Worm (Caenorhabditis elegans): ENCODE results near the gene C40C9.4.

Gene C40C9.4

ce11 chrX:13650799-13651198 is at the start of gene C40C9.4:
TSS of gene C40C9.4 (plus strand) at chrX:13651099.
- TF ChIP-seq nhr-129 (tag; optimal IDR thresholded peaks at IDR 0.05) (no peak), sma-9 (GFP tag; optimal IDR thresholded peaks at IDR 0.05) (no peak), sma-9 (tag; optimal IDR thresholded peaks at IDR 0.05) (no peak), lin-39 (tag; optimal IDR thresholded peaks at IDR 0.05) (no peak), nhr-237 (tag; optimal IDR thresholded peaks at IDR 0.05) (no peak), egl-27 (tag; optimal IDR thresholded peaks at IDR 0.05) (no peak), R02D3.7 (tag; optimal IDR thresholded peaks at IDR 0.05) (no peak), nhr-25 (tag; optimal IDR thresholded peaks at IDR 0.05) (no peak), mab-5 (tag; optimal IDR thresholded peaks at IDR 0.05) (no peak), peb-1 (tag; optimal IDR thresholded peaks at IDR 0.05) (no peak), Y55F3AM.14 (GFP tag; optimal IDR thresholded peaks at IDR 0.05) (no peak), sem-4 (tag; optimal IDR thresholded peaks at IDR 0.05) (no peak), zag-1 (tag; optimal IDR thresholded peaks at IDR 0.05) (no peak), ceh-82 (tag; optimal IDR thresholded peaks at IDR 0.05) (no peak), skn-1 (tag; optimal IDR thresholded peaks at IDR 0.05) (no peak), sma-3 (GFP tag; optimal IDR thresholded peaks at IDR 0.05) (no peak), nhr-12 (tag; optimal IDR thresholded peaks at IDR 0.05) (no peak), nhr-11 (tag; optimal IDR thresholded peaks at IDR 0.05) (no peak), ceh-16 (tag; optimal IDR thresholded peaks at IDR 0.05) (no peak), aly-2 (tag; optimal IDR thresholded peaks at IDR 0.05) (no peak), snpc-4 (tag; optimal IDR thresholded peaks at IDR 0.05) (no peak)

- no peak for TF ChIP-seq nhr-23 (tag; optimal IDR thresholded peaks at IDR 0.05)
- TF ChIP-seq mdl-1 (tag; optimal IDR thresholded peaks at IDR 0.05): no peak
- no peak for TF ChIP-seq nhr-77 (tag; optimal IDR thresholded peaks at IDR 0.05)
- TF ChIP-seq mbf-1 (tag; optimal IDR thresholded peaks at IDR 0.05): no peak
- no peak for TF ChIP-seq nhr-237 (tag; optimal IDR thresholded peaks at IDR 0.05)
- no peak for TF ChIP-seq dmd-4 (tag; optimal IDR thresholded peaks at IDR 0.05)
- no peak for TF ChIP-seq lin-39 (tag; optimal IDR thresholded peaks at IDR 0.05)
- no peak for TF ChIP-seq ztf-11 (tag; optimal IDR thresholded peaks at IDR 0.05)
- TF ChIP-seq elt-3 (tag; optimal IDR thresholded peaks at IDR 0.05): no peak
- no peak for TF ChIP-seq alr-1 (tag; optimal IDR thresholded peaks at IDR 0.05)
Observed at ce11 chrX:13603826-13604225, 47.1 kb upstream of the C40C9.4 start, which contains the start of gene F54B11.8. TSS of gene F54B11.8 (minus strand) at chrX:13603926.

- TF ChIP-seq ZK546.5 (tag; optimal IDR thresholded peaks at IDR 0.05) (no peak), nhr-10 (tag; optimal IDR thresholded peaks at IDR 0.05) (no peak), ceh-82 (tag; optimal IDR thresholded peaks at IDR 0.05) (no peak), lin-11 (tag; optimal IDR thresholded peaks at IDR 0.05) (no peak), nhr-129 (tag; optimal IDR thresholded peaks at IDR 0.05) (peak; percentile 59), nhr-23 (tag; optimal IDR thresholded peaks at IDR 0.05) (no peak), ztf-1 (GFP tag; conservative IDR thresholded peaks at IDR 0.05) (no peak), F13H6.1 (tag; optimal IDR thresholded peaks at IDR 0.05) (peak; percentile 43), sma-3 (GFP tag; optimal IDR thresholded peaks at IDR 0.05) (no peak), Y55F3AM.14 (GFP tag; optimal IDR thresholded peaks at IDR 0.05) (no peak), ztf-4 (tag; optimal IDR thresholded peaks at IDR 0.05) (no peak)
Observed at ce11 chrX:13604946-13605617, 45.8 kb upstream of the C40C9.4 start, which contains the start of gene F54B11.9. TSS of gene F54B11.9 (plus strand) at chrX:13605567.

- no peak for TF ChIP-seq nhr-6 (tag; optimal IDR thresholded peaks at IDR 0.05)
- peak; percentile 26 for TF ChIP-seq snpc-4 (tag; optimal IDR thresholded peaks at IDR 0.05)
- no peak for TF ChIP-seq peb-1 (tag; optimal IDR thresholded peaks at IDR 0.05)
- TF ChIP-seq egl-27 (tag; optimal IDR thresholded peaks at IDR 0.05): no peak
- no peak for TF ChIP-seq mab-5 (tag; optimal IDR thresholded peaks at IDR 0.05)
- TF ChIP-seq gmeb-1 (tag; optimal IDR thresholded peaks at IDR 0.05): no peak
- TF ChIP-seq sma-9 (GFP tag; optimal IDR thresholded peaks at IDR 0.05): no peak
- TF ChIP-seq sma-9 (tag; optimal IDR thresholded peaks at IDR 0.05): no peak
Observed at ce11 chrX:13605854-13606253, 45.0 kb upstream of the C40C9.4 start.

All from whole organism, L2 larva.